In the genomic region with DNA sequence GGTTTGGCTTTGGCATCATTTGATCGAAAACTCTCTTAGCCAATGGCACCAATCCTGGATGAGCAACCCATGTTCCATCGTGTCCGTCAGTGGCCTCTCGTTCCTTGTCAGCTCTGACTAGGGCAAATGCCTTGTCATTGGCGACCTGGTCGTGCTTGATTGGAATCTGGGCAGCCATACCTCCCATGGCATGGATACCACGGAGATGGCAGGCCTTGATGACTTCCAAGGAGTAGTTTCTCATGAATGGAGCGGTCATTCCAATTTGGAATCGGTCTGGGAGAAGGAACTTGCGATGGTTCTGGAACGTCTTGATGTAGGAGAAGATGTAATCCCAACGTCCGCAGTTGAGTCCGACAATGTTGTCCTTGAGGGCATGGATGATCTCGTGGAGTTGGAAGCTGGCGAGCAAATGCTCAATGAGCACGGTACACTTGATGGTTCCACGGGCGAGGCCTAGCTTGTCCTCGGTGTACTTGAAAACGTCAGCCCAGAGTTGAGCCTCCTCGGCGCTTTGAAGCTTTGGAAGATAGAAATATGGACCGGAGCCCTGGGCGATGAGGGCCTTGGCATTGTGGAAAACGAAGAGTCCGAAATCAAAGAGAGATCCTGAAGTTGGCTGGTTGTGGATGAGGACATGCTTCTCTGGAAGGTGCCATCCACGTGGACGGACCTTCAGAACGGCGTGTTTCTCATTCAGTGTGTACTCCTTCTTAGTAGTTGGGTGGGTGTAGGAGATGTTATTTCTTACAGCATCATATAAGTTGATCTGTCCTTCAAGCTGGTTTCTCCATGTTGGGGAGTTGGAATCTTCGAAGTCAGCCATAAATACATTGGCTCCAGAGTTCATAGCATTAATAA, we compare ENCODE assay signal across 4 worm cellular contexts.
TF ChIP-seq lines count a peak whose summit lies in the region.

No protein-coding gene starts in this region.

TF ChIP-seq in whole organism, L1 larva, 84 proteins besides CTCF, POLR2A, EP300 and RAD21 (continued from another document):
- TF ChIP-seq fkh-8 (tag; optimal IDR thresholded peaks at IDR 0.05; lab: Kevin White, UChicago) (no peak), irx-1 (tag; optimal IDR thresholded peaks at IDR 0.05; lab: Kevin White, UChicago) (no peak), nhr-76 (tag; optimal IDR thresholded peaks at IDR 0.05; lab: Kevin White, UChicago) (no peak), C16A3.4 (tag; optimal IDR thresholded peaks at IDR 0.05; lab: Kevin White, UChicago) (peak; percentile 32), ceh-88 (GFP tag; IDR thresholded peaks at IDR 0.05; lab: Robert Waterston, UW) (no peak), efl-1 (optimal IDR thresholded peaks at IDR 0.05; lab: Kevin White, UChicago) (no peak), efl-1 (GFP tag; optimal IDR thresholded peaks at IDR 0.05 in 1 of 2; lab: Kevin White, UChicago) (peak in 1 of 2 experiments; percentile 84)
TF ChIP-seq in whole organism, L1 larva: peak in this region for 8.

TF ChIP-seq in whole organism, L3 larva, 47 proteins besides CTCF, POLR2A, EP300 and RAD21 (continued from another document):
- TF ChIP-seq unc-39 (tag; optimal IDR thresholded peaks at IDR 0.05; lab: Kevin White, UChicago) = no peak
- TF ChIP-seq aly-2 (tag; optimal IDR thresholded peaks at IDR 0.05; lab: Kevin White, UChicago) = no peak
- TF ChIP-seq lsy-12 (tag; optimal IDR thresholded peaks at IDR 0.05; lab: Kevin White, UChicago) = no peak
- TF ChIP-seq jun-1 (tag; optimal IDR thresholded peaks at IDR 0.05; lab: Kevin White, UChicago) = no peak
- TF ChIP-seq snpc-4 (tag; optimal IDR thresholded peaks at IDR 0.05; lab: Kevin White, UChicago) = no peak
- no peak for TF ChIP-seq fkh-10 (GFP tag; optimal IDR thresholded peaks at IDR 0.05; lab: Kevin White, UChicago)
- no peak for TF ChIP-seq mdl-1 (tag; optimal IDR thresholded peaks at IDR 0.05; lab: Kevin White, UChicago)
- no peak for TF ChIP-seq R02D3.7 (tag; optimal IDR thresholded peaks at IDR 0.05; lab: Kevin White, UChicago)
- TF ChIP-seq unc-62 (GFP tag; optimal IDR thresholded peaks at IDR 0.05; lab: Kevin White, UChicago) = no peak
- peak; percentile 12 for TF ChIP-seq nhr-25 (tag; optimal IDR thresholded peaks at IDR 0.05; lab: Kevin White, UChicago)
- no peak for TF ChIP-seq ceh-28 (tag; optimal IDR thresholded peaks at IDR 0.05; lab: Kevin White, UChicago)
- peak; percentile 92 for TF ChIP-seq ama-1 (optimal IDR thresholded peaks at IDR 0.05; lab: Kevin White, UChicago)
- no peak for TF ChIP-seq ztf-11 (tag; optimal IDR thresholded peaks at IDR 0.05; lab: Kevin White, UChicago)
- TF ChIP-seq pqm-1 (tag; optimal IDR thresholded peaks at IDR 0.05; lab: Kevin White, UChicago) = no peak
- no peak for TF ChIP-seq nhr-237 (tag; optimal IDR thresholded peaks at IDR 0.05; lab: Kevin White, UChicago)
- TF ChIP-seq nfya-1 (tag; optimal IDR thresholded peaks at IDR 0.05; lab: Kevin White, UChicago; ENCODE audit: insufficient read depth) = no peak
- TF ChIP-seq nhr-23 (tag; optimal IDR thresholded peaks at IDR 0.05; lab: Kevin White, UChicago) = no peak
- TF ChIP-seq nhr-76 (tag; optimal IDR thresholded peaks at IDR 0.05; lab: Kevin White, UChicago) = no peak
- TF ChIP-seq ZK546.5 (tag; optimal IDR thresholded peaks at IDR 0.05; lab: Kevin White, UChicago) = no peak
- no peak for TF ChIP-seq fos-1 (tag; optimal IDR thresholded peaks at IDR 0.05; lab: Kevin White, UChicago)
- TF ChIP-seq nhr-12 (tag; optimal IDR thresholded peaks at IDR 0.05; lab: Kevin White, UChicago) = no peak
- no peak for TF ChIP-seq hmg-11 (tag; optimal IDR thresholded peaks at IDR 0.05; lab: Kevin White, UChicago)
- no peak for TF ChIP-seq elt-1 (tag; optimal IDR thresholded peaks at IDR 0.05; lab: Kevin White, UChicago)
- no peak for TF ChIP-seq fkh-2 (tag; optimal IDR thresholded peaks at IDR 0.05; lab: Kevin White, UChicago)
TF ChIP-seq in whole organism, L3 larva: peak in this region for 5.

TF ChIP-seq in whole organism, L4 larva, 104 proteins besides CTCF, POLR2A, EP300 and RAD21 (continued from another document):
- TF ChIP-seq dmd-8 (GFP tag; IDR thresholded peaks at IDR 0.05; lab: Robert Waterston, UW) (peak; percentile 65; the same call in 1 of the 2 replicates), unc-62 (GFP tag; optimal IDR thresholded peaks at IDR 0.05 in 1 of 2; lab: Kevin White, UChicago) (peak in 1 of 2 experiments; percentile 90), unc-62 (tag; optimal IDR thresholded peaks at IDR 0.05; lab: Kevin White, UChicago) (no peak), lsy-2 (tag; optimal IDR thresholded peaks at IDR 0.05; lab: Kevin White, UChicago) (peak in 1 of 2 experiments; percentile 20), aha-1 (tag; lab: Kevin White, UChicago) (peak; percentile 81), hif-1 (tag; optimal IDR thresholded peaks at IDR 0.05; lab: Kevin White, UChicago) (peak in 1 of 2 experiments; percentile 5), arid-1 (GFP tag; conservative IDR thresholded peaks at IDR 0.05; lab: Robert Waterston, UW) (0 out of 2 replicates have a peak, but pooled peaks have one; percentile 12), mdl-1 (tag; optimal IDR thresholded peaks at IDR 0.05; lab: Kevin White, UChicago) (peak in 1 of 2 experiments; percentile 4), F44E2.7 (GFP tag; IDR thresholded peaks at IDR 0.05; lab: Robert Waterston, UW) (0 out of 2 replicates have a peak, but pooled peaks have one; percentile 2), hlh-30 (tag; optimal IDR thresholded peaks at IDR 0.05; lab: Kevin White, UChicago; ENCODE audit: insufficient read depth) (peak; percentile 3), mes-2 (tag; optimal IDR thresholded peaks at IDR 0.05; lab: Kevin White, UChicago; ENCODE audit: poor library complexity, severe bottlenecking) (peak; percentile 62)

TF ChIP-seq in whole organism, young adult, 124 proteins besides CTCF, POLR2A, EP300 and RAD21 (continued from another document):
- no peak for TF ChIP-seq ztf-6 (GFP tag; IDR thresholded peaks at IDR 0.05; lab: Robert Waterston, UW)
- no peak for TF ChIP-seq hmg-20 (GFP tag; IDR thresholded peaks at IDR 0.05; lab: Robert Waterston, UW)
- TF ChIP-seq ceh-40 (GFP tag; IDR thresholded peaks at IDR 0.05; lab: Robert Waterston, UW) = 0 out of 2 replicates have a peak, but pooled peaks have one; percentile 5
- no peak for TF ChIP-seq bed-1 (GFP tag; IDR thresholded peaks at IDR 0.05; lab: Robert Waterston, UW)
- TF ChIP-seq F52B5.7 (tag; optimal IDR thresholded peaks at IDR 0.05; lab: Kevin White, UChicago) = no peak
- TF ChIP-seq ztf-22 (GFP tag; optimal IDR thresholded peaks at IDR 0.05; lab: Kevin White, UChicago) = no peak
- no peak for TF ChIP-seq Y67H2A.10 (GFP tag; conservative IDR thresholded peaks at IDR 0.05; lab: Robert Waterston, UW)
- no peak for TF ChIP-seq rec-8 (tag; optimal IDR thresholded peaks at IDR 0.05; lab: Kevin White, UChicago)
- no peak for TF ChIP-seq aptf-3 (GFP tag; IDR thresholded peaks at IDR 0.05; lab: Robert Waterston, UW)
- no peak for TF ChIP-seq let-607 (tag; optimal IDR thresholded peaks at IDR 0.05; lab: Kevin White, UChicago)
- TF ChIP-seq hmg-1.2 (GFP tag; IDR thresholded peaks at IDR 0.05; lab: Robert Waterston, UW) = no peak
- TF ChIP-seq xnd-1 (tag; optimal IDR thresholded peaks at IDR 0.05; lab: Kevin White, UChicago) = no peak
- TF ChIP-seq akir-1 (GFP tag; optimal IDR thresholded peaks at IDR 0.05; lab: Kevin White, UChicago) = no peak
- no peak for TF ChIP-seq T07F8.4 (tag; optimal IDR thresholded peaks at IDR 0.05; lab: Kevin White, UChicago)
- TF ChIP-seq lin-35 (GFP tag; optimal IDR thresholded peaks at IDR 0.05; lab: Kevin White, UChicago) = no peak
- no peak for TF ChIP-seq D2030.7 (GFP tag; IDR thresholded peaks at IDR 0.05; lab: Robert Waterston, UW)
- TF ChIP-seq athp-1 (tag; optimal IDR thresholded peaks at IDR 0.05; lab: Kevin White, UChicago) = no peak
- TF ChIP-seq F22D6.2 (tag; optimal IDR thresholded peaks at IDR 0.05; lab: Kevin White, UChicago) = no peak
- no peak for TF ChIP-seq F37B4.10 (GFP tag; IDR thresholded peaks at IDR 0.05; lab: Robert Waterston, UW)
- no peak for TF ChIP-seq ceh-91 (GFP tag; IDR thresholded peaks at IDR 0.05; lab: Robert Waterston, UW)
- no peak for TF ChIP-seq fkh-3 (tag; optimal IDR thresholded peaks at IDR 0.05; lab: Kevin White, UChicago)
- no peak for TF ChIP-seq rpc-1 (optimal IDR thresholded peaks at IDR 0.05; lab: Kevin White, UChicago)
- no peak for TF ChIP-seq rpc-1 (tag; optimal IDR thresholded peaks at IDR 0.05; lab: Kevin White, UChicago)
- TF ChIP-seq pha-4 (tag; optimal IDR thresholded peaks at IDR 0.05; lab: Kevin White, UChicago) = no peak
- no peak for TF ChIP-seq mcd-1 (GFP tag; IDR thresholded peaks at IDR 0.05; lab: Robert Waterston, UW)
- TF ChIP-seq cebp-1 (GFP tag; IDR thresholded peaks at IDR 0.05; lab: Robert Waterston, UW) = no peak
- peak; percentile 6 for TF ChIP-seq cebp-1 (tag; optimal IDR thresholded peaks at IDR 0.05; lab: Kevin White, UChicago)
- no peak for TF ChIP-seq tbx-9 (tag; optimal IDR thresholded peaks at IDR 0.05; lab: Kevin White, UChicago; ENCODE audit: borderline replicate concordance)
- TF ChIP-seq egl-44 (GFP tag; IDR thresholded peaks at IDR 0.05; lab: Robert Waterston, UW) = peak; percentile 25
- no peak for TF ChIP-seq ztf-18 (tag; optimal IDR thresholded peaks at IDR 0.05; lab: Kevin White, UChicago)
- TF ChIP-seq snpc-4 (GFP tag; optimal IDR thresholded peaks at IDR 0.05; lab: Kevin White, UChicago) = no peak
- TF ChIP-seq snpc-4 (tag; optimal IDR thresholded peaks at IDR 0.05; lab: Kevin White, UChicago) = no peak
- TF ChIP-seq ama-1 (optimal IDR thresholded peaks at IDR 0.05; lab: Kevin White, UChicago) = peak; percentile 88
- TF ChIP-seq ama-1 (GFP tag; optimal IDR thresholded peaks at IDR 0.05; lab: Kevin White, UChicago) = peak in 1 of 2 experiments; percentile 12
- no peak for TF ChIP-seq K11D2.4 (GFP tag; IDR thresholded peaks at IDR 0.05; lab: Robert Waterston, UW)
- no peak for TF ChIP-seq dpff-1 (tag; optimal IDR thresholded peaks at IDR 0.05; lab: Kevin White, UChicago)
- TF ChIP-seq B0035.1 (tag; optimal IDR thresholded peaks at IDR 0.05; lab: Kevin White, UChicago) = no peak
- TF ChIP-seq ceh-58 (GFP tag; IDR thresholded peaks at IDR 0.05; lab: Robert Waterston, UW) = 0 out of 2 replicates have a peak, but pooled peaks have one; percentile 16
- TF ChIP-seq lsl-1 (GFP tag; optimal IDR thresholded peaks at IDR 0.05; lab: Kevin White, UChicago) = no peak
- no peak for TF ChIP-seq ets-4 (GFP tag; optimal IDR thresholded peaks at IDR 0.05; lab: Kevin White, UChicago)
- no peak for TF ChIP-seq nhr-90 (tag; optimal IDR thresholded peaks at IDR 0.05; lab: Kevin White, UChicago)
- no peak for TF ChIP-seq cebp-2 (GFP tag; IDR thresholded peaks at IDR 0.05; lab: Robert Waterston, UW)
- TF ChIP-seq snpc-3.4 (tag; optimal IDR thresholded peaks at IDR 0.05; lab: Kevin White, UChicago) = no peak
- TF ChIP-seq mel-28 (tag; optimal IDR thresholded peaks at IDR 0.05; lab: Kevin White, UChicago; ENCODE audit: borderline replicate concordance) = no peak
- no peak for TF ChIP-seq Y56A3A.18 (GFP tag; IDR thresholded peaks at IDR 0.05; lab: Robert Waterston, UW)
- TF ChIP-seq lsy-27 (tag; optimal IDR thresholded peaks at IDR 0.05; lab: Kevin White, UChicago; ENCODE audit: borderline replicate concordance, insufficient read depth) = no peak
- peak; percentile 18 for TF ChIP-seq somi-1 (GFP tag; optimal IDR thresholded peaks at IDR 0.05; lab: Kevin White, UChicago)
TF ChIP-seq in whole organism, young adult: peak in this region for 12.
